Worm (Caenorhabditis elegans): ENCODE data around the gene nkb-3.

Gene nkb-3

DNA sequence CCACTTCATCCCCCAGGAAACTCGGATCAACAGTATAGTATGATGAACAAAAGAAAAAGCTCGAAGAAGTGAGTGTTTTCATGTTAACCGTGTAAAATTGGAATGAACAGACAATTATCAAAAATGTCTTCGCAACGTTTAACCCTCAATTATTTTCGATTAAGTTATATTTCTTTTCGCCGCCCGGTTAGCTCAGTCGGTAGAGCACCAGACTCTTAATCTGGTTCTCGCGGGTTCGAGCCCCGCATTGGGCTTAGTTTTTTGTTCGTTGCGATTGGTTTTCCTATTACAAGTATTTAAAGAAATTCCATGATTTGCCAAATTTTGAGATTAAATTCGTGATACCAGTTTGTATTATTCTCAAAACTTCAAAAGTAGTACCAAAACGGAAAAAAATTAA is 40.6 kb downstream of the nkb-3 start (continued):
- TF ChIP-seq nhr-42 (GFP tag; IDR thresholded peaks at IDR 0.05), result no peak
- TF ChIP-seq zag-1 (tag; optimal IDR thresholded peaks at IDR 0.05), result no peak
- peak; percentile 73 for TF ChIP-seq snpc-1.2 (GFP tag; IDR thresholded peaks at IDR 0.05)
- no peak for TF ChIP-seq lin-15B (tag; optimal IDR thresholded peaks at IDR 0.05)
- 0 out of 4 replicates have a peak, but pooled peaks of 1 of the 2 experiments have one; percentile 52 for TF ChIP-seq madf-5 (GFP tag; IDR thresholded peaks at IDR 0.05)
- TF ChIP-seq mxl-2 (GFP tag; conservative IDR thresholded peaks at IDR 0.05), result no peak
- TF ChIP-seq duxl-1 (tag; optimal IDR thresholded peaks at IDR 0.05; ENCODE audit: poor library complexity), result no peak
- TF ChIP-seq daf-16 (GFP tag; optimal IDR thresholded peaks at IDR 0.05), result no peak
- peak; percentile 33 for TF ChIP-seq daf-16 (tag; optimal IDR thresholded peaks at IDR 0.05)
- TF ChIP-seq Y5F2A.4 (GFP tag; optimal IDR thresholded peaks at IDR 0.05), result no peak
- no peak for TF ChIP-seq nhr-76 (tag; optimal IDR thresholded peaks at IDR 0.05)
- TF ChIP-seq ztf-11 (tag; optimal IDR thresholded peaks at IDR 0.05), result no peak
- TF ChIP-seq snpc-4 (tag; optimal IDR thresholded peaks at IDR 0.05), result no peak
- no peak for TF ChIP-seq spr-3 (GFP tag; optimal IDR thresholded peaks at IDR 0.05)
- no peak for TF ChIP-seq daf-19 (GFP tag; conservative IDR thresholded peaks at IDR 0.05)
- no peak for TF ChIP-seq ceh-62 (tag; optimal IDR thresholded peaks at IDR 0.05)
- TF ChIP-seq spr-1 (tag; optimal IDR thresholded peaks at IDR 0.05), result no peak
- TF ChIP-seq lin-38 (GFP tag; IDR thresholded peaks at IDR 0.05), result peak; percentile 50
- TF ChIP-seq tra-1 (GFP tag; IDR thresholded peaks at IDR 0.05), result peak; percentile 17; the same call in 1 of the 2 replicates
- TF ChIP-seq D1046.2 (GFP tag; IDR thresholded peaks at IDR 0.05), result peak; percentile 15; the same call in 1 of the 2 replicates
- 0 out of 2 replicates have a peak, but pooled peaks have one; percentile 20 for TF ChIP-seq ceh-44 (GFP tag; IDR thresholded peaks at IDR 0.05)

DNA sequence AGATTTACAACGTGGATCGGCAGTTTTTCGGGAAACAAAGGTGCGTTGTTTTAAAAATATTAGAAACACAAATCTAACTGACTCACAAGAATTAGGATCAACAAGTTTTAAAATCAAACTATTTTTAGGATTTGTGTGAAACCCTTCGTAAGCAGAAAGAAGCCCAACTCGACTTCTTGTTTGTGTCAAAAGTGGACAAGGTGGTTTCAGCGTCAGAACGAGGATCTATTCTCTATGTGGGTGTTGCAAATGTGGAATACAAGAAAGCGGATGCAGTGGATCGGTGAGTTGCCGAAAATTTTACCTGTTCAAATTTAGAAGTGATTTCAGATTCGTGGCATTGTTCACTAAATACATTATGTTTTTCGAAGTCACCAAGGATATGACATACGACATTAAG is 41.4 kb downstream of the nkb-3 start:
- TF ChIP-seq zfp-2 (tag; optimal IDR thresholded peaks at IDR 0.05) (no peak), aha-1 (tag) (peak; percentile 90)

ce11 chrX:13726874-13727343 is 43.4 kb downstream of the nkb-3 start, which contains the start of gene pix-1:
Gene pix-1, plus strand, starts transcription at chrX:13727293.
- TF ChIP-seq zip-2 (tag; optimal IDR thresholded peaks at IDR 0.05) (no peak), dpl-1 (GFP tag; optimal IDR thresholded peaks at IDR 0.05) (peak; percentile 31), nhr-102 (tag; optimal IDR thresholded peaks at IDR 0.05) (no peak), daf-16 (GFP tag; optimal IDR thresholded peaks at IDR 0.05) (peak in 1 of 2 experiments; percentile 79), daf-16 (tag; optimal IDR thresholded peaks at IDR 0.05) (peak; percentile 71), nhr-111 (GFP tag; optimal IDR thresholded peaks at IDR 0.05) (no peak), nhr-25 (tag; optimal IDR thresholded peaks at IDR 0.05; ENCODE audit: borderline replicate concordance, insufficient read depth) (no peak), nhr-11 (tag; optimal IDR thresholded peaks at IDR 0.05) (peak; percentile 49), dmd-9 (GFP tag; IDR thresholded peaks at IDR 0.05) (no peak), aha-1 (tag) (peak; percentile 95), ceh-32 (tag; optimal IDR thresholded peaks at IDR 0.05; ENCODE audit: poor library complexity) (no peak), ama-1 (optimal IDR thresholded peaks at IDR 0.05) (no peak), daf-19 (GFP tag; conservative IDR thresholded peaks at IDR 0.05) (no peak), arid-1 (GFP tag; conservative IDR thresholded peaks at IDR 0.05) (no peak), F37D6.2 (tag; optimal IDR thresholded peaks at IDR 0.05) (no peak), nhr-41 (GFP tag; IDR thresholded peaks at IDR 0.05) (no peak), mxl-2 (GFP tag; conservative IDR thresholded peaks at IDR 0.05) (no peak), ZK546.5 (tag; optimal IDR thresholded peaks at IDR 0.05) (no peak), nhr-76 (tag; optimal IDR thresholded peaks at IDR 0.05) (no peak), madf-9 (GFP tag; conservative IDR thresholded peaks at IDR 0.05) (no peak), zfp-2 (tag; optimal IDR thresholded peaks at IDR 0.05) (no peak), daf-12 (tag; optimal IDR thresholded peaks at IDR 0.05) (no peak), nhr-48 (tag; optimal IDR thresholded peaks at IDR 0.05) (peak; percentile 6), jun-1 (tag; optimal IDR thresholded peaks at IDR 0.05) (no peak), snpc-1.2 (GFP tag; IDR thresholded peaks at IDR 0.05) (no peak), lim-7 (GFP tag; IDR thresholded peaks at IDR 0.05) (no peak), lin-29 (GFP tag; IDR thresholded peaks at IDR 0.05) (no peak), hif-1 (tag; optimal IDR thresholded peaks at IDR 0.05) (no peak), set-16 (GFP tag; IDR thresholded peaks at IDR 0.05) (no peak), attf-4 (tag; optimal IDR thresholded peaks at IDR 0.05) (no peak), unc-39 (tag; optimal IDR thresholded peaks at IDR 0.05) (no peak), php-3 (GFP tag; IDR thresholded peaks at IDR 0.05) (no peak), saeg-2 (GFP tag; IDR thresholded peaks at IDR 0.05) (no peak), T26A8.4 (GFP tag; IDR thresholded peaks at IDR 0.05) (no peak)
